Fruit fly (Drosophila melanogaster) whole organism: ENCODE measurements around the gene Rpt6R.

ENCODE experiments used
- CG8478 ChIP-seq: fragments of >200 bp; optimal IDR thresholded peaks from 2 replicates; lab custom pipeline; 2018; ENCODE audit warnings: inconsistent platforms
- Dll ChIP-seq: fragments of >200 bp; optimal IDR thresholded peaks from 2 replicates; lab custom pipeline; 2017
- EcR ChIP-seq, 2 experiments: fragments of >200 bp; optimal IDR thresholded peaks; 2 replicates each; lab custom pipeline; 2017; ENCODE audit warnings: missing biosample characterization in 2 of 2, missing genetic modification characterization in 2 of 2, missing genetic modification reagents in 2 of 2
- pan ChIP-seq: fragments of >200 bp; optimal IDR thresholded peaks from 2 replicates; lab custom pipeline; 2017
- usp ChIP-seq: fragments of >200 bp; optimal IDR thresholded peaks from 2 replicates; lab custom pipeline; 2017; ENCODE audit warnings: missing biosample characterization, missing genetic modification characterization, mixed read lengths

DNA sequence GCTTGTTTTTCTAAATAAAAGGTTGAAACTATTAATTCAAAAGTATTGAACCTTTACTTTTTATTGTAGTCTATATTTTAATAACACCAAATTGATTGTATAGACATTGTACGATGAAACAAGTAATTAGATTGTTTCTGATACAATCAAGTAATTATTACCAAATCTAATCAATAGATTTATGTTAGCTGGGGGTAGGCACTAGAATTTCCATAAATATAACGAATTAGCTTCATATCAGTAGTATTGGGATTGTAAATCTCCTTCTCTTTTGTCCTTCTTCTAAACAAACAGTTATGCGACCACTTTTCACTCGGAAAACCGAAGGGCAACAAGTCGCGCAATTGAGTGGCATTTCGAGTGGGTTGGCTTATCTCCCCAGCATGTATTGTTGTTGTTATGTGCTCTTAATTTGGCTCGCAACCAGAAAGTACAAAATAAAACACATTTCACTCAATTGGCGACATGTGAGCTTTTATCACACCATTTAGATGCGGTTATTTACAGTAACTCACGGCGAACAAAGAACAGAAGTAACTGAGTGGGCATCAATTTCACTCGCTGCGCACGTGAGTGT, 16.0 kb upstream of the Rpt6R start:
- TF ChIP-seq Dll (lab: Kevin White, UChicago) (no peak), pan (lab: Kevin White, UChicago) (no peak), CG8478 (no peak), usp (no peak), EcR (GFP tag; optimal IDR thresholded peaks at IDR 0.05; lab: Kevin White, UChicago) (no peak)
